Fruit fly (Drosophila melanogaster): Measurements from ENCODE around the gene w-cup.

The w-cup gene

DNA sequence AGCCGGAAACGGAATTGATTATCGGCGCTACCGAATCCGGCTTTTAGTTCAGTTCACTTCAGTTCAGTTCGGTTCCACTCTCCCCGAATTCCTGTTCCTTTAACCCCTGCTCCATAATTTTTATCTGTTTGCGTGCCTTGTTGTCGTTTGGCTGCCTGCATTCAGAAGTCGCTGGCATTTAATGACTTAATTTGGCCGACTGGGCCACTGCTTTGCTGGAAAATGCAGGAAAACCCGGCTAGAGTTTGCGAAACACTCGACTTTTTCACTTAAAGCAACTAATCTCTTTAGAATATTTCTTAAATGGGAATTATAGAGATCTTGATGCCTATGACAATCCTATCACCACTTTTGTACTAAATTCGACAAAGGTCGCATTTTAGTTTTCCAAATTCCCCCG is 1.9 kb upstream of the w-cup start, which contains the start of gene CG34160:
Gene CG34160, plus strand, starts transcription at position 301 of the 400 bp plus-strand sequence.
- TF ChIP-seq dmrt93B (GFP tag; optimal IDR thresholded peaks at IDR 0.05) (no peak), jim (GFP tag; optimal IDR thresholded peaks at IDR 0.05) (no peak), Myc (optimal IDR thresholded peaks at IDR 0.05) (no peak), HLH106 (tag; optimal IDR thresholded peaks at IDR 0.05) (no peak), Hr83 (GFP tag; optimal IDR thresholded peaks at IDR 0.05; ENCODE audit: poor library complexity, severe bottlenecking) (no peak), sv (GFP tag; optimal IDR thresholded peaks at IDR 0.05) (no peak), Hnf4 (GFP tag; optimal IDR thresholded peaks at IDR 0.05) (no peak), Sp1 (GFP tag; optimal IDR thresholded peaks at IDR 0.05) (no peak), pan (optimal IDR thresholded peaks at IDR 0.05) (no peak), N (GFP tag; optimal IDR thresholded peaks at IDR 0.05) (no peak), fru (GFP tag; optimal IDR thresholded peaks at IDR 0.05) (no peak), CrebA (GFP tag; optimal IDR thresholded peaks at IDR 0.05; ENCODE audit: borderline replicate concordance) (no peak), usp (GFP tag; optimal IDR thresholded peaks at IDR 0.05) (no peak), OdsH (GFP tag; optimal IDR thresholded peaks at IDR 0.05) (no peak), lola (GFP tag; optimal IDR thresholded peaks at IDR 0.05) (no peak), brk (GFP tag; optimal IDR thresholded peaks at IDR 0.05) (no peak)

DNA sequence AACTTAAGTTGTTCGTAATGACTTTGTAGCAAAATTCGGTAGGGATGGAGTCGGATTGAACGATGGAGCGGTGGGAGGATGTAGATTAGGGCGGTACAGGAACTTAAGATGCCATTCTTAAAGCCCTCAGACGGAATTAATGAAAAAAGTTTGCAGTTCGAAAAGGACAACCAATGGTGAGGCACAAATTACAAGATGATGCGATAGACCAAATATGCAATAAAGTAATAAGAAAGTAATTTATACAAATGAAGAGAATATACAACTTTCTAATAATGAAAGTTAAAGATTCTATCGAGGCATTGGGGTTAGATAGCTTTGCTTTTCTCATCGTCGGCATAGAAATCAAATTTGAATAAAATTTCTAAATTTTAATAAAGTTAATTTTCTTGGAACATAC is 10.6 kb downstream of the w-cup start, which contains the start of gene CG6138:
Gene CG6138, plus strand, starts transcription at position 301 of the 400 bp plus-strand sequence.
- no peak for TF ChIP-seq dl (GFP tag; optimal IDR thresholded peaks at IDR 0.05; ENCODE audit: insufficient read depth in 1 of 2, partially characterized antibody in 2 of 2)
- TF ChIP-seq usp (GFP tag; optimal IDR thresholded peaks at IDR 0.05), result no peak
- no peak for TF ChIP-seq psq (GFP tag; optimal IDR thresholded peaks at IDR 0.05)
- no peak for TF ChIP-seq Vsx2 (GFP tag; optimal IDR thresholded peaks at IDR 0.05; ENCODE audit: partially characterized antibody)
- TF ChIP-seq Hr83 (GFP tag; optimal IDR thresholded peaks at IDR 0.05; ENCODE audit: poor library complexity, severe bottlenecking), result no peak
- TF ChIP-seq sv (GFP tag; optimal IDR thresholded peaks at IDR 0.05), result no peak
- TF ChIP-seq fru (GFP tag; optimal IDR thresholded peaks at IDR 0.05), result no peak
- TF ChIP-seq N (GFP tag; optimal IDR thresholded peaks at IDR 0.05), result no peak
- TF ChIP-seq Jra (GFP tag; optimal IDR thresholded peaks at IDR 0.05), result no peak
- TF ChIP-seq lola (GFP tag; optimal IDR thresholded peaks at IDR 0.05), result no peak

DNA sequence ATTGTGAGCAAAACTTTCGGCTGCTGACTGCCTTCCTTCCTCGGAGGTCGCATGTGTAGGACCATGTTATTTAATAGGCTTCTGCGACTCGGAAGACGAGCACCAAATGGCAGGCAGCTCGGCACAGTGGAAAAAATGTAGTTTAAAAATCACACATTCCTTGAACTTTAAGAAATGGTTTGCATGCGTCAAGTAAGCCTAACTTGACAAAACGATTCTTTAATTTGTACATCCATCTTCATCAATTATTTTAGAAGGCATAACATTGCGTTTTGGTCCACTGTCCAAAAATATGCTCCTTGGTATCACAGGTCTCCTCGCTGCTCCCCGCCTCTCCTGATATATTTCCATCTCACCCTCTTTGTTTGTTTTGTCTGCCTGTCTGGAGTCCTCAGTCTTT is 11.9 kb downstream of the w-cup start:
- TF ChIP-seq sv (GFP tag; optimal IDR thresholded peaks at IDR 0.05) (no peak), sage (GFP tag; optimal IDR thresholded peaks at IDR 0.05) (no peak), brk (GFP tag; optimal IDR thresholded peaks at IDR 0.05) (no peak), h (GFP tag; optimal IDR thresholded peaks at IDR 0.05) (peak; percentile 34), psq (GFP tag; optimal IDR thresholded peaks at IDR 0.05) (no peak), fru (GFP tag; optimal IDR thresholded peaks at IDR 0.05) (peak; percentile 47), Hr83 (GFP tag; optimal IDR thresholded peaks at IDR 0.05; ENCODE audit: poor library complexity, severe bottlenecking) (no peak), foxo (GFP tag; optimal IDR thresholded peaks at IDR 0.05) (peak in 1 of 2 experiments; percentile 15), GATAd (GFP tag; optimal IDR thresholded peaks at IDR 0.05) (no peak), dsf (GFP tag; optimal IDR thresholded peaks at IDR 0.05; ENCODE audit: borderline replicate concordance) (no peak), jim (GFP tag; optimal IDR thresholded peaks at IDR 0.05) (no peak), CG9705 (GFP tag; optimal IDR thresholded peaks at IDR 0.05) (no peak), Myc (optimal IDR thresholded peaks at IDR 0.05) (no peak), N (GFP tag; optimal IDR thresholded peaks at IDR 0.05) (no peak), Hnf4 (GFP tag; optimal IDR thresholded peaks at IDR 0.05) (no peak), br (GFP tag; optimal IDR thresholded peaks at IDR 0.05) (no peak), rgr (GFP tag; optimal IDR thresholded peaks at IDR 0.05) (peak; percentile 28), dmrt93B (GFP tag; optimal IDR thresholded peaks at IDR 0.05) (no peak), Abd-B (GFP tag; optimal IDR thresholded peaks at IDR 0.05) (no peak), Rel (GFP tag; optimal IDR thresholded peaks at IDR 0.05) (no peak), Rel (tag; optimal IDR thresholded peaks at IDR 0.05) (no peak), Dfd (GFP tag; optimal IDR thresholded peaks at IDR 0.05) (no peak), Dif (GFP tag; optimal IDR thresholded peaks at IDR 0.05; ENCODE audit: partially characterized antibody) (no peak), ey (GFP tag; optimal IDR thresholded peaks at IDR 0.05) (peak; percentile 20), Jra (GFP tag; optimal IDR thresholded peaks at IDR 0.05) (no peak), dl (GFP tag; optimal IDR thresholded peaks at IDR 0.05; ENCODE audit: insufficient read depth in 1 of 2, partially characterized antibody in 2 of 2) (no peak), lola (GFP tag; optimal IDR thresholded peaks at IDR 0.05) (no peak), woc (GFP tag; optimal IDR thresholded peaks at IDR 0.05) (no peak), OdsH (GFP tag; optimal IDR thresholded peaks at IDR 0.05) (peak; percentile 10), Sp1 (GFP tag; optimal IDR thresholded peaks at IDR 0.05) (no peak), Mio (GFP tag; optimal IDR thresholded peaks at IDR 0.05) (no peak), tai (GFP tag; optimal IDR thresholded peaks at IDR 0.05) (no peak), HLH106 (tag; optimal IDR thresholded peaks at IDR 0.05) (peak; percentile 2)
